Fruit fly (Drosophila melanogaster): ENCODE measurements around the gene CG6729.

The CG6729 gene

DNA sequence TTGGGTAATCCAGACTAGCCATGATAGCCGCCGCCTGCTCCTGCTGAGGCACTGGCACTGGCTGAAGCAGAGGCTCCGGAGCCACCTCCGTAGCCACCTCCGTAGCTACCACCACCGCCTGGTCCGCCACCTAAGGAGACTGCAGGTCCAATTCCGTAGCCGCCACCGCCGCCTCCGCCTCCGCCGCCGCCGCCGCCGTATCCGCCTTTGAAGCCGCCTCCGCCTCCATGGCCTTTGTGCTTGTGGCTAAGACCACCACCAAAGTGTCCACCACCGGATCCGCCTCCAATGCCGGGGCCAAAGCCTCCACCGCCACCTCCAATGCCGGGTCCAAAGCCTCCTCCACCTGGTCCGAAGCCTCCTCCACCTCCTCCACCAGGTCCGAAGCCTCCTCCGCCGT lies 50.7 kb downstream of the CG6729 start:
- TF ChIP-seq ttk (optimal IDR thresholded peaks at IDR 0.05) (no peak), psq (optimal IDR thresholded peaks at IDR 0.05) (no peak), insv (optimal IDR thresholded peaks at IDR 0.05) (no peak), Sin3A (optimal IDR thresholded peaks at IDR 0.05) (no peak)

Measured in Kc167 (cell line).